Fruit fly (Drosophila melanogaster) whole organism, pupa: ENCODE results near the gene mAChR-C.

ENCODE experiments used
- CG10348 ChIP-seq: fragments of 200-800 bp; sonication (Bioruptor generic); IDR thresholded peaks from 2 replicates; pipeline ENCODE4 v1.3.6; 2022; ENCODE audit warnings: missing biosample characterization, missing genetic modification characterization
- CG12605 ChIP-seq: fragments of 200-800 bp; sonication (Bioruptor generic); IDR thresholded peaks from 2 replicates; pipeline ENCODE4 v1.3.6; 2022; ENCODE audit warnings: missing biosample characterization, missing genetic modification characterization
- CG13204 ChIP-seq: fragments of 200-800 bp; sonication (Bioruptor generic); optimal IDR thresholded peaks from 2 replicates; lab custom pipeline; 2018; ENCODE audit warnings: missing biosample characterization, mild to moderate bottlenecking, missing genetic modification characterization, moderate library complexity
- CG14655 ChIP-seq: fragments of 200-800 bp; sonication (Bioruptor generic); optimal IDR thresholded peaks from 3 replicates; lab custom pipeline; 2017; ENCODE audit warnings: mild to moderate bottlenecking, missing biosample characterization, missing genetic modification reagents, missing genetic modification characterization
- CG15710 ChIP-seq: fragments of 200-800 bp; sonication (Bioruptor generic); optimal IDR thresholded peaks from 2 replicates; lab custom pipeline; 2018; ENCODE audit warnings: missing biosample characterization, mild to moderate bottlenecking, missing genetic modification characterization, moderate library complexity
- CG17806 ChIP-seq: fragments of 200-800 bp; sonication (Bioruptor generic); optimal IDR thresholded peaks from 2 replicates; lab custom pipeline; 2018; ENCODE audit warnings: missing biosample characterization, mild to moderate bottlenecking, missing genetic modification characterization, moderate library complexity
- CG32121 ChIP-seq: fragments of 200-800 bp; sonication (Bioruptor generic); IDR thresholded peaks from 2 replicates; pipeline ENCODE4 v1.3.6; 2022; ENCODE audit warnings: missing biosample characterization, missing genetic modification characterization
- CG34367 ChIP-seq: fragments of 200-800 bp; sonication (Bioruptor generic); optimal IDR thresholded peaks from 2 replicates; lab custom pipeline; 2018; ENCODE audit warnings: missing biosample characterization, mild to moderate bottlenecking, missing genetic modification characterization
- CG4496 ChIP-seq: fragments of 200-800 bp; sonication (Bioruptor generic); IDR thresholded peaks from 3 replicates; pipeline ENCODE4 v1.3.6; 2022; ENCODE audit warnings: missing biosample characterization, missing genetic modification characterization
- CG8159 ChIP-seq: fragments of 200-800 bp; sonication (Bioruptor generic); optimal IDR thresholded peaks from 3 replicates; lab custom pipeline; 2018; ENCODE audit warnings: missing biosample characterization, mild to moderate bottlenecking, missing genetic modification characterization, moderate library complexity
- CG8301 ChIP-seq: fragments of 200-800 bp; sonication (Bioruptor generic); optimal IDR thresholded peaks from 2 replicates; lab custom pipeline; 2018; ENCODE audit warnings: missing biosample characterization, mild to moderate bottlenecking, missing genetic modification characterization
- CG9948 ChIP-seq: fragments of 200-800 bp; sonication (Bioruptor generic); optimal IDR thresholded peaks from 2 replicates; lab custom pipeline; 2018; ENCODE audit warnings: missing biosample characterization, mild to moderate bottlenecking, missing genetic modification characterization, moderate library complexity
- D1 ChIP-seq: fragments of 200-800 bp; sonication (Bioruptor generic); optimal IDR thresholded peaks from 2 replicates; lab custom pipeline; 2018; ENCODE audit warnings: missing biosample characterization, mild to moderate bottlenecking, missing genetic modification characterization, moderate library complexity
- EcR ChIP-seq: fragments of 200-800 bp; sonication (Bioruptor generic); optimal IDR thresholded peaks from 3 replicates; lab custom pipeline; 2019; ENCODE audit warnings: missing biosample characterization, missing genetic modification characterization, mild to moderate bottlenecking, moderate library complexity, missing genetic modification reagents
- Ets98B ChIP-seq: fragments of 200-800 bp; sonication (Bioruptor generic); IDR thresholded peaks from 2 replicates; pipeline ENCODE4 v1.3.6; 2022; ENCODE audit warnings: missing biosample characterization, missing genetic modification characterization
- Pif1A ChIP-seq: fragments of 200-800 bp; sonication (Bioruptor generic); optimal IDR thresholded peaks from 3 replicates; lab custom pipeline; 2016; ENCODE audit warnings: missing biosample characterization, missing genetic modification characterization
- Pif1B ChIP-seq: fragments of 200-800 bp; sonication (Bioruptor generic); optimal IDR thresholded peaks from 3 replicates; lab custom pipeline; 2016; ENCODE audit warnings: missing biosample characterization, missing genetic modification characterization
- Snoo ChIP-seq: fragments of 200-800 bp; sonication (Bioruptor generic); optimal IDR thresholded peaks from 3 replicates; lab custom pipeline; 2017; ENCODE audit warnings: missing biosample characterization, mild to moderate bottlenecking, missing genetic modification characterization, inconsistent platforms
- fd96Ca ChIP-seq: fragments of 200-800 bp; sonication (Bioruptor generic); IDR thresholded peaks from 3 replicates; pipeline ENCODE4 v1.3.6; 2022; ENCODE audit warnings: missing biosample characterization, missing genetic modification characterization
- gl ChIP-seq: fragments of 200-800 bp; sonication (Bioruptor generic); optimal IDR thresholded peaks from 2 replicates; lab custom pipeline; 2018; ENCODE audit warnings: missing biosample characterization, mild to moderate bottlenecking, missing genetic modification characterization
- rn ChIP-seq: fragments of 200-800 bp; sonication (Bioruptor generic); IDR thresholded peaks from 2 replicates; pipeline ENCODE4 v1.3.6; 2022; ENCODE audit warnings: missing biosample characterization, missing genetic modification characterization

Gene mAChR-C

DNA sequence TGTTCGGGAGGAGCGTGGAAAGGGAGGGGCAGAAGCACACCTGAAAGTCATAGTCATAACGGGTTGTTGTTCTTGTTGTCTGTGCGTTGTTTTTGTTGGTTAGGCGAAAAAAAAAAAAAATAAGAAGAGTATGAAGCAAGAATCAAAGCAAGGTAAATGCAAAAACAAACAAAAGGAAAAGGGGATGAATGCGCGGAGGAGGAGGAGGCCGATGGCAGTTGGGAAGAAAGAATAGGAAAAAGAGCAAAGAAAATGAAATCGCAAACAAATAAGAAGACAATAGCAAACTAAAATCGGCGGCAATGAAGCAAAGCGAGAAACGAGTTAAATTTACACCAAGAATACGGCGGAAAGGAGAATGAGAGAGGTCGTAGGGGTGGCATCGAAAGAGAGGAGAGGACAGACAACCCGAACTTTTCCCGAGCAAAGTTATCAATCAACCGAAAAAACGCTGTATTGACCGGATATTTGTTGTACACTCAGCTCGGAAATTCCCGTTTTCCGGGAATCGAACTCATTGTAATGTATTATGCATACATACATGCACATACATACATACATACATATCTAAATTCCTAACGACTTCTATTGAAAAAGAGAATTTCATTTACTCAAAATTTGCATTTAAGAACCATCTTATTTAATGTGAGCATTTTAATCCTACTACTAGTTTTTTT, 28.1 kb upstream of the mAChR-C start:
- TF ChIP-seq Pif1B (GFP tag; lab: Kevin White, UChicago) (no peak), CG32121 (no peak), CG34367 (tag; lab: Kevin White, UChicago) (no peak), CG13204 (GFP tag; lab: Kevin White, UChicago) (no peak), D1 (no peak), CG8301 (peak; percentile 30), rn (GFP tag; lab: Robert Waterston, UW) (no peak), CG10348 (GFP tag; lab: Robert Waterston, UW) (no peak), CG9948 (tag; lab: Kevin White, UChicago) (peak; percentile 12), gl (peak; percentile 18), CG12605 (GFP tag; lab: Robert Waterston, UW) (peak; percentile 38; the same call in 1 of the 2 replicates), Ets98B (GFP tag; lab: Robert Waterston, UW) (peak; percentile 6; the same call in 1 of the 2 replicates), Pif1A (GFP tag; lab: Kevin White, UChicago) (no peak), CG17806 (tag; lab: Kevin White, UChicago) (no peak), CG4496 (GFP tag; lab: Robert Waterston, UW) (peak; percentile 38; the same call in 2 of the 3 replicates), CG14655 (GFP tag; lab: Kevin White, UChicago) (peak; percentile 31), fd96Ca (GFP tag; lab: Robert Waterston, UW) (0 out of 3 replicates have a peak, but pooled peaks have one; percentile 14), EcR (no peak), CG8159 (peak; percentile 4)

- TF ChIP-seq CG34367 (tag; lab: Kevin White, UChicago) (peak; percentile 55), Pif1A (GFP tag; lab: Kevin White, UChicago) (peak; percentile 73), CG15710 (tag; lab: Kevin White, UChicago) (peak; percentile 59), Snoo (tag; lab: Kevin White, UChicago) (peak; percentile 84), rn (GFP tag; lab: Robert Waterston, UW) (no peak), CG13204 (GFP tag; lab: Kevin White, UChicago) (peak; percentile 66), CG8301 (peak; percentile 82), CG32121 (no peak), CG4496 (GFP tag; lab: Robert Waterston, UW) (peak; percentile 80), CG14655 (GFP tag; lab: Kevin White, UChicago) (peak; percentile 92), Pif1B (GFP tag; lab: Kevin White, UChicago) (peak; percentile 42), CG12605 (GFP tag; lab: Robert Waterston, UW) (no peak), D1 (peak; percentile 22), CG8159 (peak; percentile 88), gl (no peak), CG17806 (tag; lab: Kevin White, UChicago) (peak; percentile 69), CG9948 (tag; lab: Kevin White, UChicago) (peak; percentile 70), CG10348 (GFP tag; lab: Robert Waterston, UW) (no peak; the same call in 1 of the 2 replicates), Ets98B (GFP tag; lab: Robert Waterston, UW) (peak; percentile 37; the same call in 1 of the 2 replicates), fd96Ca (GFP tag; lab: Robert Waterston, UW) (peak; percentile 68), EcR (no peak)
Measured at dm6 chrX:6859756-6860412, 27.4 kb upstream of the mAChR-C start.

DNA sequence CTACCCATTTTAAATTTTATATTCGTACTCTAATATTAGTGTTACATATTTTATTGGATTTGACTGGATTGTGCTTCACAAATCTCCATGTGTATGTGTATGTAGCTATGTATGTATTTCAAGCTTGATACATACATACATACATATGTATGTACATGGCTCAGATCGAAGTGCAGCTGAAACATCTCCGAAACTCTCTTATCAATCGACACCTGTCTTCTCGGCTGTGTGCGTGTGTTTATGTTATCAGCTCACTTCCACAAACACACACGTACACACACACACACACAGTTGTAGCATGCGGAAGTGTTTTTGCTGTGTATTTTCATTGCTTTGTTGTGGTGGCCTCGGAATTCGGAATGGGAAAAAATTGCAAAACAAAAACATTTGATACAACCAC, 26.8 kb upstream of the mAChR-C start:
- TF ChIP-seq CG8301 = no peak
- TF ChIP-seq CG8159 = no peak
- no peak for TF ChIP-seq CG15710 (tag; lab: Kevin White, UChicago)
- no peak for TF ChIP-seq EcR
- TF ChIP-seq Snoo (tag; lab: Kevin White, UChicago) = no peak
- TF ChIP-seq CG4496 (GFP tag; lab: Robert Waterston, UW) = no peak
- no peak for TF ChIP-seq gl

DNA sequence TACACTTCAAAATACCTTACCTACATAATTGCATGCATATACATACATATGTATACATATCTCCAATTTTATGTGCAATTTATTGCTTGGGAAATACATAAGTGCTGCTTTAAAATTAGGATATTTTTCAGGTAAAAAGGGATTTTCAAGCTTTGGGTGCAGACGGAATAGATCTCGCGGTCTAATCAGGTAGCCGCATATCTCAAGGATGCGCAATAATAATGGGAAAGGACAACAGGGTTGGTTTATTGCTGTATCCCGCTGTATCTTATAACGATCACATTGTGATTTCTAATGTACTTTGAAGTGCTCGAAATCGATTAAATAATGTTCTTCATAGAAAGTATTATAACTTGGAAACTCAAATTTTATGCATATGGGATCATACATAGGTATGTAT, 25.2 kb upstream of the mAChR-C start:
- no peak for TF ChIP-seq Snoo (tag; lab: Kevin White, UChicago)
- TF ChIP-seq CG15710 (tag; lab: Kevin White, UChicago) = no peak
- no peak for TF ChIP-seq EcR
- no peak for TF ChIP-seq Ets98B (GFP tag; lab: Robert Waterston, UW)
- TF ChIP-seq rn (GFP tag; lab: Robert Waterston, UW) = no peak
- TF ChIP-seq CG9948 (tag; lab: Kevin White, UChicago) = no peak
- no peak for TF ChIP-seq CG12605 (GFP tag; lab: Robert Waterston, UW)
- TF ChIP-seq gl = no peak
- no peak for TF ChIP-seq Pif1B (GFP tag; lab: Kevin White, UChicago)
- no peak for TF ChIP-seq CG10348 (GFP tag; lab: Robert Waterston, UW)
- TF ChIP-seq Pif1A (GFP tag; lab: Kevin White, UChicago) = no peak
- no peak for TF ChIP-seq CG4496 (GFP tag; lab: Robert Waterston, UW)
- TF ChIP-seq fd96Ca (GFP tag; lab: Robert Waterston, UW) = no peak
- no peak for TF ChIP-seq CG13204 (GFP tag; lab: Kevin White, UChicago)
- TF ChIP-seq CG17806 (tag; lab: Kevin White, UChicago) = no peak
- no peak for TF ChIP-seq CG8301
- no peak for TF ChIP-seq D1
- TF ChIP-seq CG14655 (GFP tag; lab: Kevin White, UChicago) = no peak
- no peak for TF ChIP-seq CG8159
- TF ChIP-seq, all 21 proteins: peak for 0

DNA sequence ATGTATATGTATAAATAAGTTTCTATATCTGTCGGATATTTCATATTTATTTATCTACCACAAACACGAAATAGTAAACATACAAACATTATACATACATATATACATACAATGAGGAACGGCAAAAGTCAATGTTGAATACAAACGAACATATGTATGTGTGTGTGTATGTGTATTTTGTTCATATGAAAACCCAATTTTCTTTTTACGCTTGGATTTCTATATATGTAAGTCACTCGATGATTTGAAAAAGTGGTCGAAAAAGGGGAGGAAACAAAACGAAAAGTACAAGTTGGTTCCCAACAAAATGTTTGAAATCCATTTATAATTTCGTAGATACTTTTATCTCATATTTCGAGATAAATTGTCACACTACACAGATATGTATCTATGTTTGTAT, 24.8 kb upstream of the mAChR-C start:
- TF ChIP-seq CG9948 (tag; lab: Kevin White, UChicago) = no peak
- TF ChIP-seq CG10348 (GFP tag; lab: Robert Waterston, UW) = no peak
- no peak for TF ChIP-seq CG12605 (GFP tag; lab: Robert Waterston, UW)
- no peak for TF ChIP-seq CG15710 (tag; lab: Kevin White, UChicago)
- no peak for TF ChIP-seq CG13204 (GFP tag; lab: Kevin White, UChicago)
- TF ChIP-seq CG34367 (tag; lab: Kevin White, UChicago) = no peak
- no peak for TF ChIP-seq fd96Ca (GFP tag; lab: Robert Waterston, UW)
- TF ChIP-seq gl = no peak
- no peak for TF ChIP-seq Pif1B (GFP tag; lab: Kevin White, UChicago)
- no peak for TF ChIP-seq CG8159
- TF ChIP-seq rn (GFP tag; lab: Robert Waterston, UW) = no peak
- TF ChIP-seq EcR = no peak
